Worm (Caenorhabditis elegans) whole organism, young adult: Measurements from ENCODE around the gene srv-22.

ENCODE experiments used
- B0019.2 ChIP-seq: fragments of 200-800 bp; sonication (Bioruptor generic); conservative IDR thresholded peaks from 2 replicates; pipeline ENCODE4 v1.3.6; 2022; ENCODE audit warnings: missing genetic modification reagents, missing genetic modification characterization, missing compliant biosample characterization
- B0035.1 ChIP-seq: sonication (generic microtip); optimal IDR thresholded peaks from 2 replicates; lab custom pipeline; 2016; ENCODE audit warnings: missing genetic modification characterization, mild to moderate bottlenecking, missing compliant biosample characterization, missing genotype, missing genetic modification reagents
- F10E7.11 ChIP-seq: sonication (generic microtip); optimal IDR thresholded peaks from 2 replicates; lab custom pipeline; 2017; ENCODE audit warnings: mild to moderate bottlenecking, missing genetic modification characterization, moderate library complexity, missing compliant biosample characterization
- F33H1.4 ChIP-seq: fragments of 200-800 bp; sonication (Bioruptor generic); IDR thresholded peaks from 2 replicates; pipeline ENCODE4 v1.3.6; 2022; ENCODE audit warnings: missing genetic modification reagents, missing genetic modification characterization, missing compliant biosample characterization
- F49E8.2 ChIP-seq: sonication (generic microtip); optimal IDR thresholded peaks from 3 replicates; lab custom pipeline; 2017; ENCODE audit warnings: missing genetic modification characterization, mild to moderate bottlenecking, missing compliant biosample characterization, antibody characterized with exemption, moderate library complexity; ENCODE audit not compliant: insufficient read depth
- F52B5.7 ChIP-seq: sonication (generic microtip); optimal IDR thresholded peaks from 2 replicates; lab custom pipeline; 2016; ENCODE audit warnings: mild to moderate bottlenecking, missing genetic modification characterization, missing compliant biosample characterization
- F57A8.1 ChIP-seq: fragments of 200-800 bp; sonication (Bioruptor generic); optimal IDR thresholded peaks from 2 replicates; lab custom pipeline; 2018; ENCODE audit warnings: mild to moderate bottlenecking, missing genetic modification characterization, moderate library complexity, missing compliant biosample characterization
- K12H6.12 ChIP-seq: fragments of 200-800 bp; sonication (Bioruptor generic); optimal IDR thresholded peaks from 2 replicates; lab custom pipeline; 2018; ENCODE audit warnings: mild to moderate bottlenecking, missing genetic modification characterization, missing compliant biosample characterization
- akir-1 ChIP-seq: fragments of 200-800 bp; sonication (Bioruptor generic); optimal IDR thresholded peaks from 2 replicates; lab custom pipeline; 2018; ENCODE audit warnings: mild to moderate bottlenecking, missing genetic modification characterization, moderate library complexity, missing compliant biosample characterization
- athp-1 ChIP-seq: sonication (generic microtip); optimal IDR thresholded peaks from 2 replicates; lab custom pipeline; 2017; ENCODE audit warnings: mild to moderate bottlenecking, missing genetic modification characterization, missing compliant biosample characterization
- ceh-100 ChIP-seq: fragments of 200-800 bp; sonication (Bioruptor generic); IDR thresholded peaks from 2 replicates; pipeline ENCODE4 v1.3.6; 2022; ENCODE audit warnings: missing genetic modification reagents, missing genetic modification characterization, missing compliant biosample characterization
- ceh-58 ChIP-seq: fragments of 200-800 bp; sonication (Bioruptor generic); IDR thresholded peaks from 2 replicates; pipeline ENCODE4 v1.3.6; 2022; ENCODE audit warnings: missing genetic modification characterization, missing compliant biosample characterization
- egl-18 ChIP-seq: fragments of 200-800 bp; sonication (Bioruptor generic); IDR thresholded peaks from 2 replicates; pipeline ENCODE4 v1.3.6; 2022; ENCODE audit warnings: missing genetic modification reagents, missing genetic modification characterization, missing compliant biosample characterization
- egl-44 ChIP-seq: fragments of 200-800 bp; sonication (Bioruptor generic); IDR thresholded peaks from 2 replicates; pipeline ENCODE4 v1.3.6; 2022; ENCODE audit warnings: missing genetic modification reagents, missing genetic modification characterization, missing compliant biosample characterization
- ekl-4 ChIP-seq: fragments of 200-800 bp; sonication (Bioruptor generic); IDR thresholded peaks from 2 replicates; pipeline ENCODE4 v1.3.6; 2022; ENCODE audit warnings: missing genetic modification reagents, missing genetic modification characterization, missing compliant biosample characterization
- ets-4 ChIP-seq: fragments of 200-800 bp; sonication (Bioruptor generic); optimal IDR thresholded peaks from 2 replicates; lab custom pipeline; 2018; ENCODE audit warnings: mild to moderate bottlenecking, missing genetic modification characterization, missing compliant biosample characterization
- gei-17 ChIP-seq: fragments of 200-800 bp; sonication (Bioruptor generic); optimal IDR thresholded peaks from 2 replicates; lab custom pipeline; 2018; ENCODE audit warnings: mild to moderate bottlenecking, missing genetic modification characterization, missing compliant biosample characterization
- him-1 ChIP-seq: sonication (generic microtip); optimal IDR thresholded peaks from 2 replicates; lab custom pipeline; 2016; ENCODE audit warnings: missing genotype, missing genetic modification reagents, missing genetic modification characterization, missing compliant biosample characterization
- hmg-1.2 ChIP-seq: fragments of 200-800 bp; sonication (Bioruptor generic); IDR thresholded peaks from 2 replicates; pipeline ENCODE4 v1.3.6; 2022; ENCODE audit warnings: missing genetic modification reagents, missing genetic modification characterization, missing compliant biosample characterization
- hmg-20 ChIP-seq: fragments of 200-800 bp; sonication (Bioruptor generic); IDR thresholded peaks from 2 replicates; pipeline ENCODE4 v1.3.6; 2022; ENCODE audit warnings: missing genetic modification reagents, missing genetic modification characterization, missing compliant biosample characterization
- lin-35 ChIP-seq, 3 experiments: fragments of 150-350 bp in 2 of 3; sonication (generic microtip) in 1 of 3; optimal IDR thresholded peaks; 2 replicates each; lab custom pipeline; 2014 to 2018; ENCODE audit warnings: missing biosample characterization in 3 of 3, missing genetic modification characterization in 3 of 3, missing genetic modification reagents in 3 of 3
- lir-1 ChIP-seq: fragments of 200-800 bp; sonication (Bioruptor generic); conservative IDR thresholded peaks from 2 replicates; pipeline ENCODE4 v1.3.6; 2022; ENCODE audit warnings: missing genetic modification reagents, missing genetic modification characterization, missing compliant biosample characterization
- lsl-1 ChIP-seq: fragments of 200-800 bp; sonication (Bioruptor generic); optimal IDR thresholded peaks from 2 replicates; lab custom pipeline; 2018; ENCODE audit warnings: mild to moderate bottlenecking, missing genetic modification characterization, moderate library complexity, missing compliant biosample characterization
- madf-10 ChIP-seq: sonication (generic microtip); optimal IDR thresholded peaks from 2 replicates; lab custom pipeline; 2016; ENCODE audit warnings: mild to moderate bottlenecking, missing genetic modification characterization, missing compliant biosample characterization
- madf-3 ChIP-seq: fragments of 200-800 bp; sonication (Bioruptor generic); IDR thresholded peaks from 2 replicates; pipeline ENCODE4 v1.3.6; 2022; ENCODE audit warnings: missing genetic modification reagents, missing genetic modification characterization, missing compliant biosample characterization
- madf-6 ChIP-seq: fragments of 200-800 bp; sonication (Bioruptor generic); IDR thresholded peaks from 2 replicates; pipeline ENCODE4 v1.3.6; 2022; ENCODE audit warnings: missing genetic modification reagents, missing genetic modification characterization, missing compliant biosample characterization
- rpc-1 ChIP-seq, 2 experiments: fragments of 150-350 bp in 1 of 2; sonication (generic microtip) in 1 of 2; optimal IDR thresholded peaks; 2 replicates each; lab custom pipeline; 2014 to 2018; ENCODE audit warnings: missing biosample characterization in 1 of 2, missing genetic modification characterization in 1 of 2, missing genetic modification reagents in 1 of 2, missing genotype in 1 of 2
- sea-2 ChIP-seq: fragments of 200-800 bp; sonication (Bioruptor generic); IDR thresholded peaks from 2 replicates; pipeline ENCODE4 v1.3.6; 2022; ENCODE audit warnings: missing genetic modification characterization, missing compliant biosample characterization
- snpc-1.3 ChIP-seq: sonication (generic microtip); optimal IDR thresholded peaks from 2 replicates; lab custom pipeline; 2017; ENCODE audit warnings: missing genetic modification characterization, mild to moderate bottlenecking, missing compliant biosample characterization, antibody characterized with exemption, moderate library complexity, missing genotype, missing genetic modification reagents; ENCODE audit not compliant: insufficient read depth
- sptf-2 ChIP-seq: fragments of 200-800 bp; sonication (Bioruptor generic); optimal IDR thresholded peaks from 2 replicates; lab custom pipeline; 2018; ENCODE audit warnings: mild to moderate bottlenecking, missing genetic modification characterization, missing compliant biosample characterization
- tbp1 ChIP-seq: fragments of 200-800 bp; sonication (Bioruptor generic); optimal IDR thresholded peaks from 2 replicates; lab custom pipeline; 2018; ENCODE audit warnings: mild to moderate bottlenecking, missing genetic modification characterization, missing compliant biosample characterization
- tbx-9 ChIP-seq: sonication (generic microtip); optimal IDR thresholded peaks from 2 replicates; lab custom pipeline; 2016; ENCODE audit warnings: borderline replicate concordance, missing genetic modification characterization, inconsistent platforms, missing compliant biosample characterization
- unc-130 ChIP-seq: sonication (generic microtip); optimal IDR thresholded peaks from 2 replicates; lab custom pipeline; 2016; ENCODE audit warnings: missing genetic modification reagents, missing genetic modification characterization, missing compliant biosample characterization
- ztf-26 ChIP-seq: sonication (generic microtip); optimal IDR thresholded peaks from 2 replicates; lab custom pipeline; 2017; ENCODE audit warnings: missing genetic modification characterization, missing compliant biosample characterization
- ztf-28 ChIP-seq: fragments of 200-800 bp; sonication (Bioruptor generic); IDR thresholded peaks from 2 replicates; pipeline ENCODE4 v1.3.6; 2022; ENCODE audit warnings: missing genetic modification reagents, missing genetic modification characterization, missing compliant biosample characterization
- ztf-6 ChIP-seq: fragments of 200-800 bp; sonication (Bioruptor generic); IDR thresholded peaks from 2 replicates; pipeline ENCODE4 v1.3.6; 2022; ENCODE audit warnings: missing genetic modification reagents, missing genetic modification characterization, missing compliant biosample characterization

Gene srv-22

DNA sequence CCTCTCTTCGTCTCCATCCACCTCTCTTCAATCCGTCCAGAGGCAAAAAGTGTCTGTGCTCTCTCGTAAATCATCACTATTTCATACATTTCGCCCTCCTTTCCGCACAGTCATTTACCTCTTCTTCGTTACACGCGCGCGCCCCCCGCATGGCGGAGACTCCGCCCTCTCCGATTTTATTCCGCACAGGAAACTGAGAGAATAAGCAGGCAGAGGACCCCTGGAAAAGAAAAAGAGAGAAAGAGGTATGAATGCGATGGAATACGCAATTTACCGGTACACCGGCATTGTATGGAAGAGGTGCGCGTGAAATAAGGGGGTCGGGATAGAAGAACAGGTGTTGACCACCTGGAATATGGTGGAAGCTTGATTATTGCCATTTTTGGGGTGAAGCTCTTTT is 19.0 kb downstream of the srv-22 start:
- TF ChIP-seq ztf-26 (tag; lab: Kevin White, UChicago) = no peak
- no peak for TF ChIP-seq hmg-20 (GFP tag; lab: Robert Waterston, UW)
- no peak for TF ChIP-seq F57A8.1
- TF ChIP-seq lir-1 = no peak
- TF ChIP-seq gei-17 = no peak
- TF ChIP-seq akir-1 (GFP tag; lab: Kevin White, UChicago) = no peak
- no peak for TF ChIP-seq rpc-1 (optimal IDR thresholded peaks at IDR 0.05; lab: Kevin White, UChicago)
- TF ChIP-seq rpc-1 (tag; optimal IDR thresholded peaks at IDR 0.05; lab: Kevin White, UChicago) = no peak
- TF ChIP-seq lsl-1 (GFP tag; lab: Kevin White, UChicago) = no peak

- TF ChIP-seq snpc-1.3 (tag; lab: Kevin White, UChicago) (no peak), B0019.2 (GFP tag; lab: Robert Waterston, UW) (no peak), B0035.1 (tag; lab: Kevin White, UChicago) (no peak), F10E7.11 (no peak), sea-2 (GFP tag; lab: Robert Waterston, UW) (no peak), tbx-9 (tag; lab: Kevin White, UChicago) (no peak), ceh-100 (GFP tag; lab: Robert Waterston, UW) (no peak), F33H1.4 (GFP tag; lab: Robert Waterston, UW) (no peak), ztf-26 (tag; lab: Kevin White, UChicago) (no peak), akir-1 (GFP tag; lab: Kevin White, UChicago) (no peak), K12H6.12 (tag; lab: Kevin White, UChicago) (no peak)
These were observed 19.9 kb downstream of the srv-22 start, which contains the start of gene C06E7.4 for ce11 chrIV:5859876-5860275. Gene C06E7.4, minus strand, starts transcription at chrIV:5859976.

DNA sequence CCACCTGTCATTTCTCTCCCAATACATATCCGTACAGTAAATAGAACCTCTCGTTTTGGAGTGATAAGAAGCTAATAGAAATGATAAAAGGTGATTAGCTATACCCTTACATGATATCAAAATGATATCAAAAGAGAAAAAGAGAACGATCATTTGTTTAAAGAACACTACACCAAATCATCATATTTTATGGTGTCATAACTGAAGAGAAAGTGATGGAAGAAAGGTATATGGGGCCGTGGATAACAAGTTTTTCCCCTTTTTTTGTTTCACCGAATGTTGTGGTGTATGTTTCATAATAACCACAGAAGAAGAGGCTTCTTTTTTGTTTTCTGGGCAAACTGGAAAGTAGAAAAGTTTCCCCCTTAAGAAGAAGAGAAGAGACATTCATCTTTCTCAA is 21.5 kb downstream of the srv-22 start:
- TF ChIP-seq F57A8.1 (no peak), tbx-9 (tag; lab: Kevin White, UChicago) (no peak), ets-4 (GFP tag; lab: Kevin White, UChicago) (no peak), F49E8.2 (tag; lab: Kevin White, UChicago) (no peak), him-1 (tag; lab: Kevin White, UChicago) (no peak), B0019.2 (GFP tag; lab: Robert Waterston, UW) (no peak), egl-18 (GFP tag; lab: Robert Waterston, UW) (no peak), unc-130 (no peak), ceh-58 (no peak), sptf-2 (GFP tag; lab: Kevin White, UChicago) (no peak), egl-44 (GFP tag; lab: Robert Waterston, UW) (no peak), ztf-6 (GFP tag; lab: Robert Waterston, UW) (no peak), hmg-1.2 (no peak), ztf-28 (GFP tag; lab: Robert Waterston, UW) (no peak), snpc-1.3 (tag; lab: Kevin White, UChicago) (no peak), madf-10 (tag; lab: Kevin White, UChicago) (no peak)

DNA sequence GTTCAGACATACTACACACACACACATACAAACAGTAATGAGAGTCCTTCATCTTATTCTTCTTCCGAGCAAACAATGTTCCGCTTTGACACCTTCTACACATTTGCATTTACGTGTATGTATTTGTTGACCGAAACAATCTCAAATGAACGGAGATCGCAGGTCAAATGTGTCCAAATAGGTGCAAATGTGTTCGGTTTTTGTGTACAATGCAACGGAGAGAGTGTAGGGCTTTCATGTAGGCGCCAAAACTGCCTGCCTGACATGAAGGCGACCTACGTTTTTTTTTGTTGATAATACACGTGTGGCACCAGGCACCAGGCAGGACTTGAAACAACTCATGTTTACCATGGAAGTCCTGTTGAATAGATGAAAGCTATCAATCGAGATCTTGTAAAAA is 22.8 kb downstream of the srv-22 start:
- TF ChIP-seq ztf-28 (GFP tag; lab: Robert Waterston, UW) = no peak
- TF ChIP-seq F52B5.7 (tag; lab: Kevin White, UChicago) = no peak
- TF ChIP-seq madf-3 = no peak
- TF ChIP-seq rpc-1 (optimal IDR thresholded peaks at IDR 0.05; lab: Kevin White, UChicago) = no peak
- no peak for TF ChIP-seq rpc-1 (tag; optimal IDR thresholded peaks at IDR 0.05; lab: Kevin White, UChicago)
- TF ChIP-seq lin-35 (GFP tag; optimal IDR thresholded peaks at IDR 0.05; lab: Kevin White, UChicago) = no peak
- no peak for TF ChIP-seq madf-6
- TF ChIP-seq tbp1 (GFP tag; lab: Kevin White, UChicago) = no peak
- TF ChIP-seq egl-18 (GFP tag; lab: Robert Waterston, UW) = no peak
- TF ChIP-seq ekl-4 (GFP tag; lab: Robert Waterston, UW) = no peak
- TF ChIP-seq athp-1 (tag; lab: Kevin White, UChicago) = no peak
